Worm (Caenorhabditis elegans) whole organism, early embryonic: ENCODE data around the gene cmtr-2.

ENCODE experiments used
- B0310.2 ChIP-seq: sonication (generic microtip); optimal IDR thresholded peaks from 2 replicates; lab custom pipeline; 2016; ENCODE audit warnings: mild to moderate bottlenecking, missing genetic modification characterization, missing compliant biosample characterization
- F13C5.2 ChIP-seq: sonication (generic microtip); optimal IDR thresholded peaks from 2 replicates; lab custom pipeline; 2017; ENCODE audit warnings: mild to moderate bottlenecking, missing genetic modification characterization, inconsistent platforms, missing compliant biosample characterization
- aly-1 ChIP-seq: sonication (generic microtip); optimal IDR thresholded peaks from 2 replicates; lab custom pipeline; 2016; ENCODE audit warnings: missing genetic modification characterization, missing compliant biosample characterization
- ama-1 ChIP-seq: fragments of 150-350 bp; optimal IDR thresholded peaks from 2 replicates; lab custom pipeline; 2014
- ceh-13 ChIP-seq: fragments of 200-800 bp; sonication (Bioruptor generic); optimal IDR thresholded peaks from 2 replicates; lab custom pipeline; 2018; ENCODE audit warnings: mild to moderate bottlenecking, missing genetic modification characterization, missing compliant biosample characterization
- ceh-36 ChIP-seq: sonication (generic microtip); optimal IDR thresholded peaks from 2 replicates; lab custom pipeline; 2016; ENCODE audit warnings: missing genetic modification characterization, inconsistent platforms, missing compliant biosample characterization
- ets-7 ChIP-seq: sonication (generic microtip); optimal IDR thresholded peaks from 2 replicates; lab custom pipeline; 2016; ENCODE audit warnings: missing genotype, missing genetic modification characterization, missing compliant biosample characterization
- flt-1 ChIP-seq: fragments of 200-800 bp; sonication (Bioruptor generic); IDR thresholded peaks from 2 replicates; pipeline ENCODE4 v1.3.6; 2022; ENCODE audit warnings: missing genetic modification characterization, missing compliant biosample characterization
- hmbx-1 ChIP-seq: sonication (generic microtip); optimal IDR thresholded peaks from 2 replicates; lab custom pipeline; 2016; ENCODE audit warnings: mild to moderate bottlenecking, missing genetic modification characterization, missing compliant biosample characterization
- hmg-4 ChIP-seq: fragments of 200-800 bp; sonication (Bioruptor generic); optimal IDR thresholded peaks from 2 replicates; lab custom pipeline; 2018; ENCODE audit warnings: mild to moderate bottlenecking, missing genetic modification characterization, missing compliant biosample characterization
- hnd-1 ChIP-seq: sonication (generic microtip); optimal IDR thresholded peaks from 2 replicates; lab custom pipeline; 2016; ENCODE audit warnings: missing genetic modification characterization, missing compliant biosample characterization
- pes-1 ChIP-seq: fragments of 200-800 bp; sonication (Bioruptor generic); IDR thresholded peaks from 2 replicates; pipeline ENCODE4 v1.3.6; 2022; ENCODE audit warnings: missing genetic modification reagents, missing genetic modification characterization, missing compliant biosample characterization
- scrt-1 ChIP-seq: fragments of 200-800 bp; sonication (Bioruptor generic); IDR thresholded peaks from 2 replicates; pipeline ENCODE4 v1.3.6; 2022; ENCODE audit warnings: missing genetic modification characterization, missing compliant biosample characterization
- sea-1 ChIP-seq: fragments of 200-800 bp; sonication (Bioruptor generic); conservative IDR thresholded peaks from 2 replicates; pipeline ENCODE4 v1.3.6; 2022; ENCODE audit warnings: missing genetic modification characterization, missing compliant biosample characterization
- tbx-11 ChIP-seq: fragments of 200-800 bp; sonication (Bioruptor generic); IDR thresholded peaks from 2 replicates; pipeline ENCODE4 v1.3.6; 2022; ENCODE audit warnings: missing genetic modification characterization, missing compliant biosample characterization
- tbx-37 ChIP-seq: fragments of 200-800 bp; sonication (Bioruptor generic); conservative IDR thresholded peaks from 2 replicates; pipeline ENCODE4 v1.3.6; 2022; ENCODE audit warnings: missing genetic modification reagents, missing genetic modification characterization, missing compliant biosample characterization
- tra-4 ChIP-seq: sonication (generic microtip); optimal IDR thresholded peaks from 2 replicates; lab custom pipeline; 2017; ENCODE audit warnings: missing genetic modification characterization, missing compliant biosample characterization

cmtr-2 gene

ce11 chrIII:6592075-6592474, 23.1 kb upstream of the cmtr-2 start, which contains the start of gene F20H11.1:
Gene F20H11.1, minus strand, starts transcription at chrIII:6592175.
- no peak for TF ChIP-seq ceh-36 (tag; lab: Kevin White, UChicago)
- TF ChIP-seq tbx-11 (GFP tag; lab: Robert Waterston, UW), result no peak
- no peak for TF ChIP-seq hnd-1 (tag; lab: Kevin White, UChicago)
- no peak for TF ChIP-seq aly-1 (tag; lab: Kevin White, UChicago)
- no peak for TF ChIP-seq ama-1 (lab: Kevin White, UChicago)
- no peak for TF ChIP-seq tra-4 (tag; lab: Kevin White, UChicago)
- no peak for TF ChIP-seq tbx-37 (GFP tag; lab: Robert Waterston, UW)

ce11 chrIII:6594069-6594468, 21.1 kb upstream of the cmtr-2 start:
- TF ChIP-seq flt-1 (GFP tag; lab: Robert Waterston, UW) (no peak), pes-1 (GFP tag; lab: Robert Waterston, UW) (no peak)

ce11 chrIII:6601073-6601472, 14.1 kb upstream of the cmtr-2 start, which contains the start of gene let-765:
Gene let-765, minus strand, starts transcription at chrIII:6601173.
- TF ChIP-seq B0310.2 (tag; lab: Kevin White, UChicago) (no peak), ceh-13 (no peak), flt-1 (GFP tag; lab: Robert Waterston, UW) (no peak), scrt-1 (no peak), sea-1 (GFP tag; lab: Robert Waterston, UW) (no peak), tra-4 (tag; lab: Kevin White, UChicago) (no peak), aly-1 (tag; lab: Kevin White, UChicago) (no peak), tbx-37 (GFP tag; lab: Robert Waterston, UW) (no peak), pes-1 (GFP tag; lab: Robert Waterston, UW) (no peak), ceh-36 (tag; lab: Kevin White, UChicago) (no peak), tbx-11 (GFP tag; lab: Robert Waterston, UW) (no peak)

- no peak for TF ChIP-seq tbx-11 (GFP tag; lab: Robert Waterston, UW)
- TF ChIP-seq sea-1 (GFP tag; lab: Robert Waterston, UW), result no peak
- no peak for TF ChIP-seq B0310.2 (tag; lab: Kevin White, UChicago)
- TF ChIP-seq ceh-36 (tag; lab: Kevin White, UChicago), result no peak
Measured at ce11 chrIII:6603185-6603584, 12.0 kb upstream of the cmtr-2 start.

ce11 chrIII:6604317-6604716, 10.9 kb upstream of the cmtr-2 start:
- TF ChIP-seq ets-7 (tag; lab: Kevin White, UChicago) (no peak), aly-1 (tag; lab: Kevin White, UChicago) (no peak), scrt-1 (no peak), tbx-11 (GFP tag; lab: Robert Waterston, UW) (no peak), flt-1 (GFP tag; lab: Robert Waterston, UW) (no peak), ceh-36 (tag; lab: Kevin White, UChicago) (no peak), hmbx-1 (no peak), sea-1 (GFP tag; lab: Robert Waterston, UW) (no peak), tbx-37 (GFP tag; lab: Robert Waterston, UW) (no peak), tra-4 (tag; lab: Kevin White, UChicago) (no peak), hnd-1 (tag; lab: Kevin White, UChicago) (no peak), hmg-4 (no peak), F13C5.2 (tag; lab: Kevin White, UChicago) (no peak), B0310.2 (tag; lab: Kevin White, UChicago) (no peak), ama-1 (lab: Kevin White, UChicago) (no peak)

ce11 chrIII:6605442-6605992, 9.7 kb upstream of the cmtr-2 start:
- TF ChIP-seq ceh-13, result no peak
- no peak for TF ChIP-seq ceh-36 (tag; lab: Kevin White, UChicago)
- no peak for TF ChIP-seq ets-7 (tag; lab: Kevin White, UChicago)
- no peak for TF ChIP-seq scrt-1
- TF ChIP-seq tbx-11 (GFP tag; lab: Robert Waterston, UW), result no peak
- TF ChIP-seq pes-1 (GFP tag; lab: Robert Waterston, UW), result no peak
- TF ChIP-seq hnd-1 (tag; lab: Kevin White, UChicago), result no peak
- no peak for TF ChIP-seq sea-1 (GFP tag; lab: Robert Waterston, UW)
- no peak for TF ChIP-seq F13C5.2 (tag; lab: Kevin White, UChicago)
- TF ChIP-seq ama-1 (lab: Kevin White, UChicago), result no peak
- no peak for TF ChIP-seq aly-1 (tag; lab: Kevin White, UChicago)
- no peak for TF ChIP-seq hmg-4
- TF ChIP-seq tra-4 (tag; lab: Kevin White, UChicago), result no peak
- no peak for TF ChIP-seq flt-1 (GFP tag; lab: Robert Waterston, UW)
- TF ChIP-seq hmbx-1, result no peak

ce11 chrIII:6606022-6606467, 9.2 kb upstream of the cmtr-2 start:
- peak; percentile 34 for TF ChIP-seq F13C5.2 (tag; lab: Kevin White, UChicago)
- TF ChIP-seq B0310.2 (tag; lab: Kevin White, UChicago), result no peak

ce11 chrIII:6606641-6607040, 8.6 kb upstream of the cmtr-2 start:
- TF ChIP-seq F13C5.2 (tag; lab: Kevin White, UChicago) (no peak), ceh-36 (tag; lab: Kevin White, UChicago) (no peak), aly-1 (tag; lab: Kevin White, UChicago) (no peak), scrt-1 (no peak), ceh-13 (no peak), sea-1 (GFP tag; lab: Robert Waterston, UW) (no peak), ets-7 (tag; lab: Kevin White, UChicago) (no peak), hmbx-1 (no peak), tra-4 (tag; lab: Kevin White, UChicago) (no peak), tbx-37 (GFP tag; lab: Robert Waterston, UW) (no peak), ama-1 (lab: Kevin White, UChicago) (no peak), tbx-11 (GFP tag; lab: Robert Waterston, UW) (no peak)
